Worm (Caenorhabditis elegans) whole organism, late embryonic: ENCODE measurements around the gene clec-230.

ENCODE experiments used
- F13H6.1 ChIP-seq: sonication (generic microtip); optimal IDR thresholded peaks from 2 replicates; lab custom pipeline; 2016; ENCODE audit warnings: missing genetic modification characterization, missing compliant biosample characterization
- T23F11.4 ChIP-seq: fragments of 200-800 bp; sonication (Bioruptor generic); optimal IDR thresholded peaks from 2 replicates; lab custom pipeline; 2018; ENCODE audit warnings: mild to moderate bottlenecking, missing genetic modification characterization, missing compliant biosample characterization
- ahr-1 ChIP-seq: sonication (generic microtip); optimal IDR thresholded peaks from 2 replicates; lab custom pipeline; 2016; ENCODE audit warnings: missing genetic modification characterization, missing compliant biosample characterization
- ceh-14 ChIP-seq: sonication (generic microtip); optimal IDR thresholded peaks from 2 replicates; lab custom pipeline; 2016; ENCODE audit warnings: missing genotype, missing genetic modification characterization, missing compliant biosample characterization
- ceh-18 ChIP-seq: sonication (generic microtip); optimal IDR thresholded peaks from 2 replicates; lab custom pipeline; 2016; ENCODE audit warnings: missing genetic modification characterization, missing compliant biosample characterization
- ceh-19 ChIP-seq: fragments of 200-800 bp; sonication (Bioruptor generic); optimal IDR thresholded peaks from 2 replicates; lab custom pipeline; 2018; ENCODE audit warnings: mild to moderate bottlenecking, missing genetic modification characterization, missing compliant biosample characterization
- ceh-2 ChIP-seq: sonication (generic microtip); optimal IDR thresholded peaks from 2 replicates; lab custom pipeline; 2016; ENCODE audit warnings: missing genotype, missing genetic modification characterization, missing compliant biosample characterization
- ceh-24 ChIP-seq: sonication (generic microtip); optimal IDR thresholded peaks from 2 replicates; lab custom pipeline; 2016; ENCODE audit warnings: mild to moderate bottlenecking, missing genetic modification characterization, missing compliant biosample characterization
- ceh-30 ChIP-seq: fragments of 150-350 bp; optimal IDR thresholded peaks from 2 replicates; lab custom pipeline; 2014; ENCODE audit warnings: missing biosample characterization, missing genetic modification characterization
- ceh-6 ChIP-seq: fragments of 200-800 bp; sonication (Bioruptor generic); optimal IDR thresholded peaks from 2 replicates; lab custom pipeline; 2018; ENCODE audit warnings: mild to moderate bottlenecking, missing genetic modification characterization, missing compliant biosample characterization
- ceh-9 ChIP-seq: sonication (generic microtip); optimal IDR thresholded peaks from 2 replicates; lab custom pipeline; 2016; ENCODE audit warnings: mild to moderate bottlenecking, missing genetic modification characterization, inconsistent platforms, missing compliant biosample characterization
- dmd-4 ChIP-seq: sonication (generic microtip); optimal IDR thresholded peaks from 2 replicates; lab custom pipeline; 2016; ENCODE audit warnings: borderline replicate concordance, missing genetic modification characterization, missing compliant biosample characterization
- dve-1 ChIP-seq: sonication (generic microtip); optimal IDR thresholded peaks from 2 replicates; lab custom pipeline; 2017; ENCODE audit warnings: antibody characterized with exemption, mild to moderate bottlenecking, missing genetic modification characterization, missing compliant biosample characterization
- elt-2 ChIP-seq: sonication (generic microtip); optimal IDR thresholded peaks from 2 replicates; lab custom pipeline; 2016; ENCODE audit warnings: missing genetic modification reagents, missing genetic modification characterization, missing compliant biosample characterization
- elt-4 ChIP-seq: sonication (generic microtip); optimal IDR thresholded peaks from 2 replicates; lab custom pipeline; 2016; ENCODE audit warnings: missing genetic modification characterization, missing compliant biosample characterization
- ets-4 ChIP-seq: sonication (generic microtip); optimal IDR thresholded peaks from 2 replicates; lab custom pipeline; 2016; ENCODE audit warnings: missing genetic modification characterization, missing compliant biosample characterization
- fkh-6 ChIP-seq: sonication (generic microtip); optimal IDR thresholded peaks from 2 replicates; lab custom pipeline; 2016; ENCODE audit warnings: missing genetic modification characterization, missing compliant biosample characterization
- gmeb-2 ChIP-seq: sonication (generic microtip); optimal IDR thresholded peaks from 2 replicates; lab custom pipeline; 2016; ENCODE audit warnings: missing genetic modification characterization, inconsistent platforms, missing compliant biosample characterization
- hlh-13 ChIP-seq: fragments of 200-800 bp; sonication (Bioruptor generic); optimal IDR thresholded peaks from 2 replicates; lab custom pipeline; 2018; ENCODE audit warnings: mild to moderate bottlenecking, missing genetic modification characterization, missing compliant biosample characterization
- hlh-15 ChIP-seq: sonication (generic microtip); optimal IDR thresholded peaks from 2 replicates; lab custom pipeline; 2016; ENCODE audit warnings: missing genetic modification characterization, missing compliant biosample characterization
- madf-2 ChIP-seq: sonication (generic microtip); optimal IDR thresholded peaks from 2 replicates; lab custom pipeline; 2017; ENCODE audit warnings: missing genetic modification characterization, missing compliant biosample characterization
- mec-3 ChIP-seq: sonication (generic microtip); optimal IDR thresholded peaks from 2 replicates; lab custom pipeline; 2016; ENCODE audit warnings: borderline replicate concordance, missing genetic modification characterization, missing compliant biosample characterization
- nhr-11 ChIP-seq: fragments of 150-350 bp; optimal IDR thresholded peaks from 2 replicates; lab custom pipeline; 2014; ENCODE audit warnings: missing biosample characterization, missing genetic modification characterization
- npax-4 ChIP-seq: sonication (generic microtip); optimal IDR thresholded peaks from 2 replicates; lab custom pipeline; 2016; ENCODE audit warnings: missing genetic modification characterization, missing compliant biosample characterization
- odd-2 ChIP-seq: sonication (generic microtip); optimal IDR thresholded peaks from 2 replicates; lab custom pipeline; 2017; ENCODE audit warnings: antibody characterized with exemption, mild to moderate bottlenecking, missing genetic modification characterization, missing compliant biosample characterization
- pag-3 ChIP-seq: sonication (generic microtip); optimal IDR thresholded peaks from 2 replicates; lab custom pipeline; 2016; ENCODE audit warnings: missing compliant biosample characterization, missing genetic modification characterization, borderline replicate concordance
- pha-4 ChIP-seq: fragments of 150-350 bp; optimal IDR thresholded peaks from 2 replicates; lab custom pipeline; 2018; ENCODE audit warnings: missing biosample characterization, missing genetic modification reagents, missing genetic modification characterization
- pqm-1 ChIP-seq: sonication (generic microtip); optimal IDR thresholded peaks from 2 replicates; lab custom pipeline; 2016; ENCODE audit warnings: missing genetic modification characterization, missing compliant biosample characterization
- pros-1 ChIP-seq: fragments of 150-350 bp; optimal IDR thresholded peaks from 2 replicates; lab custom pipeline; 2014; ENCODE audit warnings: missing biosample characterization, missing genetic modification reagents, missing genetic modification characterization
- sox-2 ChIP-seq: fragments of 200-800 bp; sonication (Bioruptor generic); IDR thresholded peaks from 2 replicates; pipeline ENCODE4 v1.3.6; 2022; ENCODE audit warnings: missing genetic modification reagents, missing genetic modification characterization, missing compliant biosample characterization
- sox-4 ChIP-seq: sonication (generic microtip); optimal IDR thresholded peaks from 2 replicates; lab custom pipeline; 2017; ENCODE audit warnings: mild to moderate bottlenecking, missing genetic modification characterization, inconsistent platforms, missing compliant biosample characterization
- syd-9 ChIP-seq: sonication (generic microtip); optimal IDR thresholded peaks from 2 replicates; lab custom pipeline; 2016; ENCODE audit warnings: mild to moderate bottlenecking, missing genetic modification characterization, moderate library complexity, missing compliant biosample characterization
- ttx-3 ChIP-seq: sonication (generic microtip); optimal IDR thresholded peaks from 2 replicates; lab custom pipeline; 2016; ENCODE audit warnings: missing genetic modification reagents, missing genetic modification characterization, missing compliant biosample characterization
- ztf-16 ChIP-seq: sonication (generic microtip); optimal IDR thresholded peaks from 2 replicates; lab custom pipeline; 2017; ENCODE audit warnings: missing genetic modification characterization, missing compliant biosample characterization

The clec-230 gene

ce11 chrV:15349044-15349443, at the start of gene clec-230:
Gene clec-230 (minus strand): TSS chrV:15349144.
- TF ChIP-seq ceh-2 (tag; lab: Kevin White, UChicago), result no peak
- no peak for TF ChIP-seq ceh-19 (GFP tag; lab: Kevin White, UChicago)
- no peak for TF ChIP-seq elt-4 (tag; lab: Kevin White, UChicago)
- TF ChIP-seq pag-3 (tag; lab: Kevin White, UChicago), result no peak
- TF ChIP-seq mec-3 (tag; lab: Kevin White, UChicago), result no peak
- TF ChIP-seq madf-2 (tag; lab: Kevin White, UChicago), result no peak
- no peak for TF ChIP-seq syd-9
- no peak for TF ChIP-seq ceh-24 (tag; lab: Kevin White, UChicago)

ce11 chrV:15398728-15399127, 49.8 kb upstream of the clec-230 start, which contains the start of gene fbxa-199:
Gene fbxa-199 (minus strand): TSS chrV:15398828.
- no peak for TF ChIP-seq odd-2 (tag; lab: Kevin White, UChicago)
- TF ChIP-seq ceh-14 (tag; lab: Kevin White, UChicago), result no peak
- no peak for TF ChIP-seq ets-4 (tag; lab: Kevin White, UChicago)
- no peak for TF ChIP-seq F13H6.1 (tag; lab: Kevin White, UChicago)
- no peak for TF ChIP-seq elt-2 (tag; lab: Kevin White, UChicago)
- no peak for TF ChIP-seq fkh-6 (tag; lab: Kevin White, UChicago)
- TF ChIP-seq ahr-1 (tag; lab: Kevin White, UChicago), result no peak
- no peak for TF ChIP-seq pros-1
- TF ChIP-seq ceh-6 (GFP tag; lab: Kevin White, UChicago), result no peak
- TF ChIP-seq pqm-1 (tag; lab: Kevin White, UChicago), result no peak
- TF ChIP-seq pha-4 (tag; lab: Kevin White, UChicago), result no peak
- TF ChIP-seq npax-4 (tag; lab: Kevin White, UChicago), result no peak
- TF ChIP-seq ttx-3 (tag; lab: Kevin White, UChicago), result no peak
- TF ChIP-seq hlh-15 (tag; lab: Kevin White, UChicago), result no peak
- TF ChIP-seq elt-4 (tag; lab: Kevin White, UChicago), result no peak
- TF ChIP-seq sox-2 (GFP tag; lab: Robert Waterston, UW), result no peak
- no peak for TF ChIP-seq T23F11.4
- TF ChIP-seq dve-1, result no peak
- no peak for TF ChIP-seq ceh-9 (tag; lab: Kevin White, UChicago)

- no peak for TF ChIP-seq sox-4
- TF ChIP-seq mec-3 (tag; lab: Kevin White, UChicago), result no peak
- TF ChIP-seq pqm-1 (tag; lab: Kevin White, UChicago), result no peak
- TF ChIP-seq nhr-11 (tag; lab: Kevin White, UChicago), result no peak
- no peak for TF ChIP-seq ceh-18
- no peak for TF ChIP-seq ceh-30 (tag; lab: Kevin White, UChicago)
- TF ChIP-seq sox-2 (GFP tag; lab: Robert Waterston, UW), result no peak
These were observed 48.2 kb upstream of the clec-230 start for ce11 chrV:15397139-15397538.

ce11 chrV:15395347-15395746, 46.4 kb upstream of the clec-230 start, which contains the start of gene cyb-3:
Gene cyb-3 (plus strand): TSS chrV:15395696.
- no peak for TF ChIP-seq hlh-13 (GFP tag; lab: Kevin White, UChicago)

- TF ChIP-seq ceh-30 (tag; lab: Kevin White, UChicago), result no peak
- no peak for TF ChIP-seq ahr-1 (tag; lab: Kevin White, UChicago)
- TF ChIP-seq dmd-4 (tag; lab: Kevin White, UChicago), result no peak
- TF ChIP-seq ceh-19 (GFP tag; lab: Kevin White, UChicago), result no peak
- no peak for TF ChIP-seq gmeb-2 (tag; lab: Kevin White, UChicago)
- TF ChIP-seq ztf-16 (tag; lab: Kevin White, UChicago), result no peak
- TF ChIP-seq ceh-24 (tag; lab: Kevin White, UChicago), result no peak
- no peak for TF ChIP-seq syd-9
These were observed 46.0 kb upstream of the clec-230 start, which contains the start of gene T06E6.1 for ce11 chrV:15394906-15395305. Gene T06E6.1 (minus strand): TSS chrV:15394961.
